Fruit fly (Drosophila melanogaster): ENCODE results near the gene Aven.

Aven gene

dm6 chrX:12675798-12676553 lies 46.5 kb upstream of the Aven start (continued):
- peak; percentile 53 for TF ChIP-seq grn (GFP tag; optimal IDR thresholded peaks at IDR 0.05)
- no peak for TF ChIP-seq chn (GFP tag; optimal IDR thresholded peaks at IDR 0.05)
- TF ChIP-seq PHDP (tag; optimal IDR thresholded peaks at IDR 0.05): peak; percentile 20
- 0 out of 2 replicates have a peak, but pooled peaks have one; percentile 15 for TF ChIP-seq E2f2 (GFP tag; IDR thresholded peaks at IDR 0.05)
- TF ChIP-seq Nf-YA (GFP tag; IDR thresholded peaks at IDR 0.05): no peak
- no peak for TF ChIP-seq CG11398 (GFP tag; optimal IDR thresholded peaks at IDR 0.05)
- TF ChIP-seq hth (optimal IDR thresholded peaks at IDR 0.05): no peak
- TF ChIP-seq CG10267 (tag; optimal IDR thresholded peaks at IDR 0.05): no peak
- TF ChIP-seq sens (GFP tag): peak; percentile 67
- TF ChIP-seq pfk (GFP tag; optimal IDR thresholded peaks at IDR 0.05): peak; percentile 95
- TF ChIP-seq CG15073 (GFP tag; optimal IDR thresholded peaks at IDR 0.05): no peak
- no peak for TF ChIP-seq Spps (tag; optimal IDR thresholded peaks at IDR 0.05)
- peak; percentile 16 for TF ChIP-seq Hmr (GFP tag; optimal IDR thresholded peaks at IDR 0.05)
- TF ChIP-seq CG7556 (GFP tag; optimal IDR thresholded peaks at IDR 0.05): peak; percentile 29
- peak; percentile 3 for TF ChIP-seq nmo (GFP tag; optimal IDR thresholded peaks at IDR 0.05)
- TF ChIP-seq CG7928 (GFP tag; optimal IDR thresholded peaks at IDR 0.05): no peak
- no peak for TF ChIP-seq Ssrp (tag; optimal IDR thresholded peaks at IDR 0.05)
- no peak for TF ChIP-seq sens-2 (GFP tag; IDR thresholded peaks at IDR 0.05)
- TF ChIP-seq exex (tag; optimal IDR thresholded peaks at IDR 0.05): peak; percentile 79
- no peak for TF ChIP-seq stwl (tag; optimal IDR thresholded peaks at IDR 0.05)
- TF ChIP-seq CG10654 (GFP tag; optimal IDR thresholded peaks at IDR 0.05): no peak
- no peak for TF ChIP-seq pita (GFP tag; optimal IDR thresholded peaks at IDR 0.05)
- TF ChIP-seq ttk (GFP tag; IDR thresholded peaks at IDR 0.05): no peak
- no peak for TF ChIP-seq fru (optimal IDR thresholded peaks at IDR 0.05)
- no peak for TF ChIP-seq Meics (GFP tag; optimal IDR thresholded peaks at IDR 0.05)
- no peak for TF ChIP-seq sqz (GFP tag; optimal IDR thresholded peaks at IDR 0.05)
- TF ChIP-seq Taf1 (GFP tag; IDR thresholded peaks at IDR 0.05): no peak
- no peak for TF ChIP-seq kni (GFP tag; optimal IDR thresholded peaks at IDR 0.05)
- TF ChIP-seq amos (GFP tag; IDR thresholded peaks at IDR 0.05; ENCODE audit: partially characterized antibody): no peak
- no peak for TF ChIP-seq tx (GFP tag; optimal IDR thresholded peaks at IDR 0.05)

dm6 chrX:12675284-12675683 lies 45.8 kb upstream of the Aven start:
- TF ChIP-seq Drgx (GFP tag; IDR thresholded peaks at IDR 0.05) (peak; percentile 47; the same call in 1 of the 2 replicates), nau (GFP tag; optimal IDR thresholded peaks at IDR 0.05) (no peak), Xbp1 (GFP tag; optimal IDR thresholded peaks at IDR 0.05) (peak; percentile 2), Blimp-1 (GFP tag; optimal IDR thresholded peaks at IDR 0.05) (peak; percentile 48), YL-1 (GFP tag; optimal IDR thresholded peaks at IDR 0.05) (no peak), mirr (GFP tag; optimal IDR thresholded peaks at IDR 0.05) (no peak), jumu (GFP tag; optimal IDR thresholded peaks at IDR 0.05) (no peak), croc (GFP tag; conservative IDR thresholded peaks at IDR 0.05) (no peak), CG3726 (GFP tag; IDR thresholded peaks at IDR 0.05) (no peak), bsh (GFP tag; optimal IDR thresholded peaks at IDR 0.05) (peak in 1 of 2 experiments; percentile 31), CG10366 (GFP tag; IDR thresholded peaks at IDR 0.05) (no peak), CG17359 (tag; optimal IDR thresholded peaks at IDR 0.05) (peak; percentile 26), prd (optimal IDR thresholded peaks at IDR 0.05) (no peak), prd (GFP tag; IDR thresholded peaks at IDR 0.05) (0 out of 3 replicates have a peak, but pooled peaks have one; percentile 12), nom (GFP tag; optimal IDR thresholded peaks at IDR 0.05) (peak; percentile 81), p53 (GFP tag; optimal IDR thresholded peaks at IDR 0.05) (no peak), sqz (GFP tag; optimal IDR thresholded peaks at IDR 0.05) (peak; percentile 38), CrebB (tag; optimal IDR thresholded peaks at IDR 0.05) (no peak), CG12769 (tag; optimal IDR thresholded peaks at IDR 0.05) (no peak), Med (GFP tag) (peak; percentile 39), CG9609 (GFP tag; optimal IDR thresholded peaks at IDR 0.05) (no peak)
